Worm (Caenorhabditis elegans) whole organism, early embryonic: ENCODE measurements around the gene dylt-2.

Experiments
- B0310.2 ChIP-seq: sonication (generic microtip); optimal IDR thresholded peaks from 2 replicates; lab custom pipeline; 2016; ENCODE audit warnings: mild to moderate bottlenecking, missing genetic modification characterization, missing compliant biosample characterization
- F13C5.2 ChIP-seq: sonication (generic microtip); optimal IDR thresholded peaks from 2 replicates; lab custom pipeline; 2017; ENCODE audit warnings: mild to moderate bottlenecking, missing genetic modification characterization, inconsistent platforms, missing compliant biosample characterization
- ama-1 ChIP-seq: fragments of 150-350 bp; optimal IDR thresholded peaks from 2 replicates; lab custom pipeline; 2014
- ceh-13 ChIP-seq: fragments of 200-800 bp; sonication (Bioruptor generic); optimal IDR thresholded peaks from 2 replicates; lab custom pipeline; 2018; ENCODE audit warnings: mild to moderate bottlenecking, missing genetic modification characterization, missing compliant biosample characterization
- flt-1 ChIP-seq: fragments of 200-800 bp; sonication (Bioruptor generic); IDR thresholded peaks from 2 replicates; pipeline ENCODE4 v1.3.6; 2022; ENCODE audit warnings: missing genetic modification characterization, missing compliant biosample characterization
- sea-1 ChIP-seq: fragments of 200-800 bp; sonication (Bioruptor generic); conservative IDR thresholded peaks from 2 replicates; pipeline ENCODE4 v1.3.6; 2022; ENCODE audit warnings: missing genetic modification characterization, missing compliant biosample characterization

- TF ChIP-seq B0310.2 (tag; lab: Kevin White, UChicago) (no peak), sea-1 (GFP tag; lab: Robert Waterston, UW) (no peak), ama-1 (no peak), F13C5.2 (tag; lab: Kevin White, UChicago) (no peak), ceh-13 (GFP tag; lab: Kevin White, UChicago) (no peak), flt-1 (no peak)
Measured at ce11 chrX:8929688-8930087, 10.3 kb downstream of the dylt-2 start.
